Fruit fly (Drosophila melanogaster): ENCODE results near the gene AOX3.

- TF ChIP-seq usp (GFP tag; optimal IDR thresholded peaks at IDR 0.05) = no peak
- TF ChIP-seq CG10462 (GFP tag; optimal IDR thresholded peaks at IDR 0.05) = no peak
- no peak for TF ChIP-seq Dad (GFP tag; optimal IDR thresholded peaks at IDR 0.05)
- TF ChIP-seq HmgD (GFP tag; optimal IDR thresholded peaks at IDR 0.05) = no peak
- TF ChIP-seq CG4424 (GFP tag; optimal IDR thresholded peaks at IDR 0.05) = no peak
- no peak for TF ChIP-seq CrebB (tag; optimal IDR thresholded peaks at IDR 0.05)
- TF ChIP-seq CG6654 (GFP tag; optimal IDR thresholded peaks at IDR 0.05) = no peak
- no peak for TF ChIP-seq BtbVII (GFP tag; optimal IDR thresholded peaks at IDR 0.05)
- TF ChIP-seq Trl (optimal IDR thresholded peaks at IDR 0.05) = no peak
- TF ChIP-seq Trl (GFP tag; optimal IDR thresholded peaks at IDR 0.05) = no peak
These were observed 9.3 kb upstream of the AOX3 start for dm6 chr3R:15557308-15557707.
